Fruit fly (Drosophila melanogaster) Kc167 (cell line): Measurements from ENCODE around the gene Eig71Ea.

Experiments used
- Myc ChIP-seq: fragments of >200 bp; optimal IDR thresholded peaks from 2 replicates; lab custom pipeline; 2017; ENCODE audit warnings: missing external identifiers
- Sin3A ChIP-seq: fragments of >200 bp; optimal IDR thresholded peaks from 2 replicates; lab custom pipeline; 2018; ENCODE audit warnings: missing external identifiers
- insv ChIP-seq: fragments of >200 bp; optimal IDR thresholded peaks from 3 replicates; lab custom pipeline; 2018; ENCODE audit warnings: missing external identifiers
- psq ChIP-seq: fragments of >200 bp; optimal IDR thresholded peaks from 2 replicates; lab custom pipeline; 2017; ENCODE audit warnings: missing external identifiers
- ttk ChIP-seq: sonication (Bioruptor generic); optimal IDR thresholded peaks from 2 replicates; lab custom pipeline; 2017; ENCODE audit warnings: missing external identifiers

dm6 chr3L:15679420-15679819, 30.0 kb upstream of the Eig71Ea start, which contains the start of gene CG7304:
- no peak for TF ChIP-seq psq (lab: Kevin White, UChicago)
- no peak for TF ChIP-seq insv (lab: Kevin White, UChicago)
- no peak for TF ChIP-seq Myc
- no peak for TF ChIP-seq ttk (lab: Kevin White, UChicago)
- TF ChIP-seq Sin3A (lab: Kevin White, UChicago), result no peak
